Fruit fly (Drosophila melanogaster): Measurements from ENCODE around the gene ais.

Gene ais

DNA sequence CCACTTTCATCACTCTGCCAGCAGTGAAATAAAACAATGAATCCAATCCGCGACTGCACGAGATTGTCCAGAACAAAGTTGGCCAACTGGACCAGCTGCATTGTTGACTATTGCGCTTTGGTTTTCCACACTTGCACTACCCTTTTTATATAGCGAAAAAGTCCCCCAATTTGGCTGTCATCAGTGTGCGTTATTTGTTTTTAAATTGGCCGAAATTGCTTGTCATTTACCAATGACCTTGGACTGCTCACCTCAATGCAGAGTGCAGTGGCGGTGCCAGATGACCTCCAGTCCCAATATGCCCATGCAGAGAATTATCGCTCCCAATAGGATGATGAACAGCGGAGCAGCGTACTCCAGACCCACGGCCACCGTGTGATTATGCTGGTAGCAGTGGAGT, 13.3 kb upstream of the ais start, which contains the start of gene Ir75a:
Gene Ir75a (minus strand): TSS at position 101 of the 400 bp plus-strand sequence.
- TF ChIP-seq Gsc (GFP tag; IDR thresholded peaks at IDR 0.05) (no peak), NfI (GFP tag; optimal IDR thresholded peaks at IDR 0.05) (no peak), CG10209 (GFP tag; optimal IDR thresholded peaks at IDR 0.05) (no peak), peb (GFP tag; IDR thresholded peaks at IDR 0.05) (no peak)

DNA sequence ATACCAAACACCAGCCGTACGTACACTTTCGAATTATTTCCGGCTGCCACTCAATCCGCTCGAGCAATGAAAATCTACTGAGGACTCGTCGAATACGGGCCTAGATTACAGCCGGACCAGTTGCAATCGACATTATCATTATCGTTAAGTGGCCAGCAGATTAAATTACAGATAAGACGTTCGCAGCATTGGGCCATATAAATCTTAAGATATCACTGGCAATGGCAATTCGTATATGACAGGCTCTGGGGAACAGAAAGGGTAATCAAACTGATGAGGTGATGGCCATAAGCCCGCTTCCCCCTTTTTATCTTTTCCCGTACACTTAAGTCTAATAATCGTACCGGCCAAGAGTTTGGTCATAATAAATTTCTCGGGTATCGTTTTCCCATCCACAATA, 9.5 kb upstream of the ais start, which contains the start of gene Cln3:
Gene Cln3 (minus strand): TSS at position 84 of the 400 bp plus-strand sequence.
- TF ChIP-seq HLH3B (GFP tag; IDR thresholded peaks at IDR 0.05) = no peak
- TF ChIP-seq CG8290 (GFP tag; optimal IDR thresholded peaks at IDR 0.05) = no peak
- TF ChIP-seq CG8290 (tag; optimal IDR thresholded peaks at IDR 0.05) = no peak
- TF ChIP-seq CG1603 (tag; optimal IDR thresholded peaks at IDR 0.05) = no peak
- TF ChIP-seq CG10321 (GFP tag; IDR thresholded peaks at IDR 0.05) = no peak
- TF ChIP-seq chn (GFP tag; optimal IDR thresholded peaks at IDR 0.05) = no peak
- no peak for TF ChIP-seq CG17912 (GFP tag; optimal IDR thresholded peaks at IDR 0.05)
- peak; percentile 16 for TF ChIP-seq cwo (GFP tag; optimal IDR thresholded peaks at IDR 0.05)
- no peak for TF ChIP-seq CG13894 (tag; optimal IDR thresholded peaks at IDR 0.05)
- no peak for TF ChIP-seq CG4424 (GFP tag; optimal IDR thresholded peaks at IDR 0.05)
- TF ChIP-seq Atf-2 (GFP tag; optimal IDR thresholded peaks at IDR 0.05) = no peak
- TF ChIP-seq CG10565 (GFP tag; optimal IDR thresholded peaks at IDR 0.05) = no peak
- TF ChIP-seq CG2875 (GFP tag; optimal IDR thresholded peaks at IDR 0.05) = no peak
- TF ChIP-seq mam (GFP tag; optimal IDR thresholded peaks at IDR 0.05) = no peak
- TF ChIP-seq exex (tag; optimal IDR thresholded peaks at IDR 0.05) = peak; percentile 93
- no peak for TF ChIP-seq CG9817 (tag; optimal IDR thresholded peaks at IDR 0.05)
- TF ChIP-seq chinmo (GFP tag; IDR thresholded peaks at IDR 0.05; ENCODE audit: partially characterized antibody) = 0 out of 4 replicates have a peak, but pooled peaks have one; percentile 10
- no peak for TF ChIP-seq sug (tag; optimal IDR thresholded peaks at IDR 0.05)
- peak; percentile 27 for TF ChIP-seq Hmr (GFP tag; optimal IDR thresholded peaks at IDR 0.05)
- TF ChIP-seq PHDP (tag; optimal IDR thresholded peaks at IDR 0.05) = no peak
- no peak for TF ChIP-seq CG12219 (GFP tag; optimal IDR thresholded peaks at IDR 0.05)
- TF ChIP-seq CrebB (tag; optimal IDR thresholded peaks at IDR 0.05) = no peak
- TF ChIP-seq CG1647 (GFP tag; optimal IDR thresholded peaks at IDR 0.05) = no peak
- TF ChIP-seq Dref (GFP tag; IDR thresholded peaks at IDR 0.05) = no peak
- no peak for TF ChIP-seq corto (GFP tag; optimal IDR thresholded peaks at IDR 0.05)
- peak; percentile 96 for TF ChIP-seq CG34376 (GFP tag; optimal IDR thresholded peaks at IDR 0.05)
- TF ChIP-seq CG14710 (tag; optimal IDR thresholded peaks at IDR 0.05) = no peak
- TF ChIP-seq CG15601 (tag; optimal IDR thresholded peaks at IDR 0.05) = no peak
- no peak for TF ChIP-seq maf-S (GFP tag; optimal IDR thresholded peaks at IDR 0.05)
- no peak for TF ChIP-seq CG30431 (GFP tag; optimal IDR thresholded peaks at IDR 0.05)
- no peak for TF ChIP-seq az2 (GFP tag; optimal IDR thresholded peaks at IDR 0.05)
- no peak for TF ChIP-seq CG3726 (GFP tag; IDR thresholded peaks at IDR 0.05)
- TF ChIP-seq GATAe (GFP tag; conservative IDR thresholded peaks at IDR 0.05) = peak; percentile 78
- no peak for TF ChIP-seq CG10431 (GFP tag; optimal IDR thresholded peaks at IDR 0.05)
- TF ChIP-seq al (GFP tag; IDR thresholded peaks at IDR 0.05) = no peak
- TF ChIP-seq CG3847 (GFP tag; IDR thresholded peaks at IDR 0.05) = no peak
- TF ChIP-seq scrt (GFP tag; optimal IDR thresholded peaks at IDR 0.05) = peak; percentile 15
- TF ChIP-seq CG5180 (GFP tag; optimal IDR thresholded peaks at IDR 0.05) = no peak
- TF ChIP-seq tgo (GFP tag; IDR thresholded peaks at IDR 0.05) = no peak
- no peak for TF ChIP-seq br (optimal IDR thresholded peaks at IDR 0.05)
- TF ChIP-seq trem (tag; optimal IDR thresholded peaks at IDR 0.05) = no peak
- TF ChIP-seq CG10654 (GFP tag; optimal IDR thresholded peaks at IDR 0.05) = no peak
- no peak for TF ChIP-seq CG9215 (GFP tag; IDR thresholded peaks at IDR 0.05)
- TF ChIP-seq CG12299 (tag; optimal IDR thresholded peaks at IDR 0.05) = no peak
- no peak for TF ChIP-seq grn (GFP tag; optimal IDR thresholded peaks at IDR 0.05)
- no peak for TF ChIP-seq pros (GFP tag; optimal IDR thresholded peaks at IDR 0.05)

Data from whole organism, embryonic.